Fruit fly (Drosophila melanogaster) S2 (cell line): ENCODE results near the gene CaMKII.

ENCODE experiments used
- CG8478 ChIP-seq: fragments of >200 bp; optimal IDR thresholded peaks from 2 replicates; lab custom pipeline; 2018
- CTCF ChIP-seq, 2 experiments: fragments of >200 bp; optimal IDR thresholded peaks; 2 replicates each; lab custom pipeline; 2018

DNA sequence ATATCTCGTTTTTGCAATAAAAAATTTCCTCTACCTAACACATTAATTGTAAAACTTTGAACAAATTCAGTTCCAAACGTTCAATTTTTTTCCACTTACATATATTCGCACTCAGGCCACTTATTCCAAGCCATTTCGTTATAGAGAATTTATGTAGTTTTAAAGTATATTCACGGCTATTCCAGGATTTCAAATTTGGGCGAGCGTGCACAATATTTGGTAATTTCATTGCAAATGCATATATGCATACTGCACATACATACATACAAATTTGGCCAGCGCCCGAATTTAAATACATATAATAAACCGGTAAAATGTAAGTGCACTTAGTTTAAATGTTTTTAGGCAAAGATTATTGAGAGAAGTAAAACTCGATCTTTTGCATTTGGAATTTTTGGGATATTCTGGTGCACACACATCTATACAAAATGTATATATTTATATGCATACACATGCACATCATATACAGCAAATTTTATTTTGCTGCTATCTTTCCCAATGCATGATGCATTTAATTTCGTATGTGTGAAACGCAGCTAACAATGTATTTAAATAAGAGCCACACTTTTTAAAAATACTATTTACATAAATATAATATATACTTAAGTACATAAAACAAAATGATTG is 27.3 kb downstream of the CaMKII start:
- TF ChIP-seq CG8478 (no peak), CTCF (optimal IDR thresholded peaks at IDR 0.05; lab: Kevin White, UChicago) (no peak)
